Worm (Caenorhabditis elegans): ENCODE data around the gene argk-1.

- TF ChIP-seq elt-2 (tag; optimal IDR thresholded peaks at IDR 0.05) = no peak
- no peak for TF ChIP-seq lin-11 (tag; optimal IDR thresholded peaks at IDR 0.05)
- no peak for TF ChIP-seq ceh-31 (tag; optimal IDR thresholded peaks at IDR 0.05)
- TF ChIP-seq unc-42 (tag; optimal IDR thresholded peaks at IDR 0.05) = no peak
- no peak for TF ChIP-seq hlh-15 (tag; optimal IDR thresholded peaks at IDR 0.05)
- TF ChIP-seq ama-1 (optimal IDR thresholded peaks at IDR 0.05) = no peak
- no peak for TF ChIP-seq zip-5 (tag; optimal IDR thresholded peaks at IDR 0.05)
Measured at ce11 chrV:16090685-16091084, 13.0 kb upstream of the argk-1 start, which contains the start of gene F22B8.3.
